Fruit fly (Drosophila melanogaster) S2 (cell line): ENCODE measurements around the gene Cpr72Ea.

ENCODE experiments used
- CG8478 ChIP-seq: fragments of >200 bp; optimal IDR thresholded peaks from 2 replicates; lab custom pipeline; 2018
- CTCF ChIP-seq, 2 experiments: fragments of >200 bp; optimal IDR thresholded peaks; 2 replicates each; lab custom pipeline; 2018

- no peak for TF ChIP-seq CG8478 (lab: Kevin White, UChicago)
- TF ChIP-seq CTCF (optimal IDR thresholded peaks at IDR 0.05; lab: Kevin White, UChicago), result no peak
These were observed 29.9 kb downstream of the Cpr72Ea start for dm6 chr3L:16392203-16392800.
